Worm (Caenorhabditis elegans) whole organism, young adult: ENCODE data around the gene F38B2.6.

Source experiments
- B0019.2 ChIP-seq: fragments of 200-800 bp; sonication (Bioruptor generic); conservative IDR thresholded peaks from 2 replicates; pipeline ENCODE4 v1.3.6; 2022; ENCODE audit warnings: missing genetic modification reagents, missing genetic modification characterization, missing compliant biosample characterization
- B0261.1 ChIP-seq: sonication (generic microtip); optimal IDR thresholded peaks from 2 replicates; lab custom pipeline; 2016; ENCODE audit warnings: mild to moderate bottlenecking, missing genetic modification characterization, moderate library complexity, missing compliant biosample characterization
- C06A6.2 ChIP-seq: fragments of 200-800 bp; sonication (Bioruptor generic); conservative IDR thresholded peaks from 2 replicates; pipeline ENCODE4 v1.3.6; 2022; ENCODE audit warnings: missing genetic modification characterization, missing compliant biosample characterization
- F10E7.11 ChIP-seq: sonication (generic microtip); optimal IDR thresholded peaks from 2 replicates; lab custom pipeline; 2017; ENCODE audit warnings: mild to moderate bottlenecking, missing genetic modification characterization, moderate library complexity, missing compliant biosample characterization
- F22D6.2 ChIP-seq: sonication (generic microtip); optimal IDR thresholded peaks from 2 replicates; lab custom pipeline; 2016; ENCODE audit warnings: mild to moderate bottlenecking, missing genetic modification characterization, missing compliant biosample characterization
- F37B4.10 ChIP-seq: fragments of 200-800 bp; sonication (Bioruptor generic); IDR thresholded peaks from 2 replicates; pipeline ENCODE4 v1.3.6; 2022; ENCODE audit warnings: missing genetic modification characterization, missing compliant biosample characterization
- F39B2.1 ChIP-seq: fragments of 200-800 bp; sonication (Bioruptor generic); IDR thresholded peaks from 2 replicates; pipeline ENCODE4 v1.3.6; 2022; ENCODE audit warnings: missing genetic modification reagents, missing genetic modification characterization, missing compliant biosample characterization
- F52B5.7 ChIP-seq: sonication (generic microtip); optimal IDR thresholded peaks from 2 replicates; lab custom pipeline; 2016; ENCODE audit warnings: mild to moderate bottlenecking, missing genetic modification characterization, missing compliant biosample characterization
- F55B11.4 ChIP-seq: sonication (generic microtip); optimal IDR thresholded peaks from 2 replicates; lab custom pipeline; 2016; ENCODE audit warnings: missing compliant biosample characterization, missing genetic modification characterization, borderline replicate concordance; ENCODE audit not compliant: insufficient read depth
- F57C9.4 ChIP-seq: sonication (generic microtip); optimal IDR thresholded peaks from 2 replicates; lab custom pipeline; 2017; ENCODE audit warnings: mild to moderate bottlenecking, missing genetic modification characterization, missing compliant biosample characterization
- K11D2.4 ChIP-seq: fragments of 200-800 bp; sonication (Bioruptor generic); IDR thresholded peaks from 2 replicates; pipeline ENCODE4 v1.3.6; 2022; ENCODE audit warnings: missing genetic modification reagents, missing genetic modification characterization, missing compliant biosample characterization
- T07F8.4 ChIP-seq: sonication (generic microtip); optimal IDR thresholded peaks from 2 replicates; lab custom pipeline; 2016; ENCODE audit warnings: mild to moderate bottlenecking, missing genetic modification characterization, moderate library complexity, missing compliant biosample characterization
- Y53F4B.3 ChIP-seq: fragments of 200-800 bp; sonication (Bioruptor generic); IDR thresholded peaks from 2 replicates; pipeline ENCODE4 v1.3.6; 2022; ENCODE audit warnings: missing genetic modification reagents, missing genetic modification characterization, missing compliant biosample characterization
- Y95B8A.8 ChIP-seq: fragments of 200-800 bp; sonication (Bioruptor generic); IDR thresholded peaks from 2 replicates; pipeline ENCODE4 v1.3.6; 2022; ENCODE audit warnings: missing genetic modification reagents, missing genetic modification characterization, missing compliant biosample characterization
- akir-1 ChIP-seq: fragments of 200-800 bp; sonication (Bioruptor generic); optimal IDR thresholded peaks from 2 replicates; lab custom pipeline; 2018; ENCODE audit warnings: mild to moderate bottlenecking, missing genetic modification characterization, moderate library complexity, missing compliant biosample characterization
- ama-1 ChIP-seq, 3 experiments: fragments of 150-350 bp in 1 of 3; sonication (generic microtip) in 2 of 3; optimal IDR thresholded peaks; 2 replicates each; lab custom pipeline; 2014 to 2018; ENCODE audit warnings: missing biosample characterization in 2 of 3, missing genetic modification characterization in 2 of 3, missing genetic modification reagents in 2 of 3
- aptf-2 ChIP-seq: fragments of 200-800 bp; sonication (Bioruptor generic); conservative IDR thresholded peaks from 2 replicates; pipeline ENCODE4 v1.3.6; 2022; ENCODE audit warnings: missing genetic modification reagents, missing genetic modification characterization, missing compliant biosample characterization
- attf-3 ChIP-seq: fragments of 200-800 bp; sonication (Bioruptor generic); conservative IDR thresholded peaks from 2 replicates; pipeline ENCODE4 v1.3.6; 2022; ENCODE audit warnings: missing genetic modification reagents, missing genetic modification characterization, missing compliant biosample characterization
- attf-6 ChIP-seq: fragments of 200-800 bp; sonication (Bioruptor generic); IDR thresholded peaks from 2 replicates; pipeline ENCODE4 v1.3.6; 2022; ENCODE audit warnings: missing genetic modification reagents, missing genetic modification characterization, missing compliant biosample characterization
- bed-2 ChIP-seq: fragments of 200-800 bp; sonication (Bioruptor generic); IDR thresholded peaks from 2 replicates; pipeline ENCODE4 v1.3.6; 2022; ENCODE audit warnings: missing genetic modification reagents, missing genetic modification characterization, missing compliant biosample characterization
- ccch-3 ChIP-seq: fragments of 200-800 bp; sonication (Bioruptor generic); optimal IDR thresholded peaks from 2 replicates; lab custom pipeline; 2018; ENCODE audit warnings: mild to moderate bottlenecking, missing genetic modification characterization, missing compliant biosample characterization
- cebp-1 ChIP-seq, 2 experiments: fragments of 200-800 bp in 1 of 2; sonication (Bioruptor generic) in 1 of 2; sonication (generic microtip) in 1 of 2; IDR thresholded peaks in 1 of 2; optimal IDR thresholded peaks in 1 of 2; 2 replicates each; pipeline versions ENCODE4 v1.3.6 to Lab custom; 2017 to 2022; ENCODE audit warnings: missing compliant biosample characterization in 2 of 2, missing genetic modification characterization in 2 of 2, mild to moderate bottlenecking in 1 of 2, missing genetic modification reagents in 1 of 2, moderate library complexity in 1 of 2
- cebp-2 ChIP-seq: fragments of 200-800 bp; sonication (Bioruptor generic); IDR thresholded peaks from 2 replicates; pipeline ENCODE4 v1.3.6; 2022; ENCODE audit warnings: missing genetic modification characterization, missing compliant biosample characterization
- ceh-100 ChIP-seq: fragments of 200-800 bp; sonication (Bioruptor generic); IDR thresholded peaks from 2 replicates; pipeline ENCODE4 v1.3.6; 2022; ENCODE audit warnings: missing genetic modification reagents, missing genetic modification characterization, missing compliant biosample characterization
- ceh-58 ChIP-seq: fragments of 200-800 bp; sonication (Bioruptor generic); IDR thresholded peaks from 2 replicates; pipeline ENCODE4 v1.3.6; 2022; ENCODE audit warnings: missing genetic modification characterization, missing compliant biosample characterization
- ceh-91 ChIP-seq: fragments of 200-800 bp; sonication (Bioruptor generic); IDR thresholded peaks from 2 replicates; pipeline ENCODE4 v1.3.6; 2022; ENCODE audit warnings: missing genetic modification reagents, missing genetic modification characterization, missing compliant biosample characterization
- chd-7 ChIP-seq: sonication (generic microtip); optimal IDR thresholded peaks from 2 replicates; lab custom pipeline; 2016; ENCODE audit warnings: mild to moderate bottlenecking, missing genetic modification characterization, moderate library complexity, missing compliant biosample characterization
- die-1 ChIP-seq: sonication (generic microtip); optimal IDR thresholded peaks from 2 replicates; lab custom pipeline; 2016; ENCODE audit warnings: missing genotype, mild to moderate bottlenecking, missing genetic modification characterization, missing compliant biosample characterization
- dpff-1 ChIP-seq: sonication (generic microtip); optimal IDR thresholded peaks from 2 replicates; lab custom pipeline; 2017; ENCODE audit warnings: mild to moderate bottlenecking, missing genetic modification characterization, missing compliant biosample characterization
- dpl-1 ChIP-seq: fragments of 150-350 bp; optimal IDR thresholded peaks from 2 replicates; lab custom pipeline; 2014; ENCODE audit warnings: missing biosample characterization, missing genetic modification reagents, missing genetic modification characterization
- efl-1 ChIP-seq: fragments of 150-350 bp; optimal IDR thresholded peaks from 2 replicates; lab custom pipeline; 2014; ENCODE audit warnings: missing biosample characterization, missing genetic modification reagents, missing genetic modification characterization
- egl-44 ChIP-seq: fragments of 200-800 bp; sonication (Bioruptor generic); IDR thresholded peaks from 2 replicates; pipeline ENCODE4 v1.3.6; 2022; ENCODE audit warnings: missing genetic modification reagents, missing genetic modification characterization, missing compliant biosample characterization
- him-1 ChIP-seq: sonication (generic microtip); optimal IDR thresholded peaks from 2 replicates; lab custom pipeline; 2016; ENCODE audit warnings: missing genotype, missing genetic modification reagents, missing genetic modification characterization, missing compliant biosample characterization
- hmg-1.2 ChIP-seq: fragments of 200-800 bp; sonication (Bioruptor generic); IDR thresholded peaks from 2 replicates; pipeline ENCODE4 v1.3.6; 2022; ENCODE audit warnings: missing genetic modification reagents, missing genetic modification characterization, missing compliant biosample characterization
- let-607 ChIP-seq, 2 experiments: fragments of 200-800 bp in 1 of 2; sonication (Bioruptor generic) in 1 of 2; sonication (generic microtip) in 1 of 2; optimal IDR thresholded peaks; 2 replicates each; lab custom pipeline; 2016 to 2018; ENCODE audit warnings: mild to moderate bottlenecking in 2 of 2, missing compliant biosample characterization in 2 of 2, missing genetic modification characterization in 2 of 2, moderate library complexity in 2 of 2, missing genotype in 1 of 2
- lin-54 ChIP-seq: fragments of 200-800 bp; sonication (Bioruptor generic); optimal IDR thresholded peaks from 2 replicates; lab custom pipeline; 2018; ENCODE audit warnings: mild to moderate bottlenecking, missing genetic modification characterization, missing compliant biosample characterization
- nfyb-1 ChIP-seq: fragments of 200-800 bp; sonication (Bioruptor generic); IDR thresholded peaks from 2 replicates; pipeline ENCODE4 v1.3.6; 2022; ENCODE audit warnings: missing genetic modification reagents, missing genetic modification characterization, missing compliant biosample characterization
- nhr-179 ChIP-seq: sonication (generic microtip); optimal IDR thresholded peaks from 2 replicates; lab custom pipeline; 2016; ENCODE audit warnings: mild to moderate bottlenecking, missing genetic modification characterization, missing compliant biosample characterization
- nhr-27 ChIP-seq: fragments of 200-800 bp; sonication (Bioruptor generic); optimal IDR thresholded peaks from 2 replicates; lab custom pipeline; 2018; ENCODE audit warnings: mild to moderate bottlenecking, missing genetic modification characterization, moderate library complexity, missing compliant biosample characterization
- nhr-80 ChIP-seq: sonication (generic microtip); optimal IDR thresholded peaks from 2 replicates; lab custom pipeline; 2016; ENCODE audit warnings: missing genetic modification characterization, missing compliant biosample characterization
- sea-2 ChIP-seq: fragments of 200-800 bp; sonication (Bioruptor generic); IDR thresholded peaks from 2 replicates; pipeline ENCODE4 v1.3.6; 2022; ENCODE audit warnings: missing genetic modification characterization, missing compliant biosample characterization
- snpc-1.3 ChIP-seq: sonication (generic microtip); optimal IDR thresholded peaks from 2 replicates; lab custom pipeline; 2017; ENCODE audit warnings: missing genetic modification characterization, mild to moderate bottlenecking, missing compliant biosample characterization, antibody characterized with exemption, moderate library complexity, missing genotype, missing genetic modification reagents; ENCODE audit not compliant: insufficient read depth
- somi-1 ChIP-seq: fragments of 200-800 bp; sonication (Bioruptor generic); optimal IDR thresholded peaks from 2 replicates; lab custom pipeline; 2018; ENCODE audit warnings: mild to moderate bottlenecking, missing genetic modification characterization, missing compliant biosample characterization
- tbx-9 ChIP-seq: sonication (generic microtip); optimal IDR thresholded peaks from 2 replicates; lab custom pipeline; 2016; ENCODE audit warnings: borderline replicate concordance, missing genetic modification characterization, inconsistent platforms, missing compliant biosample characterization
- tlf-1 ChIP-seq: fragments of 200-800 bp; sonication (Bioruptor generic); optimal IDR thresholded peaks from 2 replicates; lab custom pipeline; 2018; ENCODE audit warnings: mild to moderate bottlenecking, missing genetic modification characterization, missing compliant biosample characterization
- ztf-26 ChIP-seq: sonication (generic microtip); optimal IDR thresholded peaks from 2 replicates; lab custom pipeline; 2017; ENCODE audit warnings: missing genetic modification characterization, missing compliant biosample characterization
- ztf-28 ChIP-seq: fragments of 200-800 bp; sonication (Bioruptor generic); IDR thresholded peaks from 2 replicates; pipeline ENCODE4 v1.3.6; 2022; ENCODE audit warnings: missing genetic modification reagents, missing genetic modification characterization, missing compliant biosample characterization
- ztf-3 ChIP-seq: fragments of 200-800 bp; sonication (Bioruptor generic); optimal IDR thresholded peaks from 2 replicates; lab custom pipeline; 2018; ENCODE audit warnings: mild to moderate bottlenecking, missing genetic modification characterization, missing compliant biosample characterization

Gene F38B2.6

ce11 chrX:11299642-11300307, 18.7 kb upstream of the F38B2.6 start, which contains the start of the genes snrp-40.1 and F08G12.3 (continued):
- TF ChIP-seq let-607 (tag; optimal IDR thresholded peaks at IDR 0.05; lab: Kevin White, UChicago), result peak; percentile 71 to 76
- no peak for TF ChIP-seq ccch-3
- TF ChIP-seq sea-2 (GFP tag; lab: Robert Waterston, UW), result no peak
- TF ChIP-seq F39B2.1 (GFP tag; lab: Robert Waterston, UW), result no peak
- TF ChIP-seq bed-2 (GFP tag; lab: Robert Waterston, UW), result no peak
- peak; percentile 88 for TF ChIP-seq hmg-1.2
- TF ChIP-seq F57C9.4 (tag; lab: Kevin White, UChicago), result no peak
- TF ChIP-seq B0019.2 (GFP tag; lab: Robert Waterston, UW), result no peak
- no peak for TF ChIP-seq aptf-2 (GFP tag; lab: Robert Waterston, UW)
- TF ChIP-seq Y53F4B.3 (GFP tag; lab: Robert Waterston, UW), result no peak
- TF ChIP-seq cebp-1 (GFP tag; IDR thresholded peaks at IDR 0.05; lab: Robert Waterston, UW), result no peak
- TF ChIP-seq cebp-1 (tag; optimal IDR thresholded peaks at IDR 0.05; lab: Kevin White, UChicago), result no peak
- TF ChIP-seq F52B5.7, result no peak
- TF ChIP-seq cebp-2 (GFP tag; lab: Robert Waterston, UW), result no peak
- TF ChIP-seq ama-1 (optimal IDR thresholded peaks at IDR 0.05; lab: Kevin White, UChicago), result no peak
- TF ChIP-seq ama-1 (GFP tag; optimal IDR thresholded peaks at IDR 0.05; lab: Kevin White, UChicago), result no peak
- TF ChIP-seq K11D2.4 (GFP tag; lab: Robert Waterston, UW), result no peak
- TF ChIP-seq nfyb-1 (GFP tag; lab: Robert Waterston, UW), result 0 out of 2 replicates have a peak, but pooled peaks have one; percentile 57
- TF ChIP-seq efl-1, result no peak
- no peak for TF ChIP-seq ceh-91 (GFP tag; lab: Robert Waterston, UW)
- no peak for TF ChIP-seq C06A6.2 (GFP tag; lab: Robert Waterston, UW)
- TF ChIP-seq tbx-9, result no peak
- TF ChIP-seq attf-3 (GFP tag; lab: Robert Waterston, UW), result no peak
- no peak for TF ChIP-seq snpc-1.3
- no peak for TF ChIP-seq ceh-100
- TF ChIP-seq lin-54, result no peak
- no peak for TF ChIP-seq F22D6.2 (tag; lab: Kevin White, UChicago)
- no peak for TF ChIP-seq attf-6 (GFP tag; lab: Robert Waterston, UW)
- TF ChIP-seq nhr-27 (tag; lab: Kevin White, UChicago), result no peak
- TF ChIP-seq nhr-179 (tag; lab: Kevin White, UChicago), result no peak
- TF ChIP-seq tlf-1 (GFP tag; lab: Kevin White, UChicago), result no peak
- TF ChIP-seq die-1 (tag; lab: Kevin White, UChicago), result no peak
- TF ChIP-seq dpl-1 (GFP tag; lab: Kevin White, UChicago), result no peak
- TF ChIP-seq Y95B8A.8 (GFP tag; lab: Robert Waterston, UW), result no peak
- TF ChIP-seq egl-44 (GFP tag; lab: Robert Waterston, UW), result peak; percentile 16; the same call in 1 of the 2 replicates
- TF ChIP-seq ztf-26 (tag; lab: Kevin White, UChicago), result no peak
- TF ChIP-seq ztf-3 (GFP tag; lab: Kevin White, UChicago), result no peak
- TF ChIP-seq chd-7 (tag; lab: Kevin White, UChicago), result peak; percentile 71
- TF ChIP-seq nhr-80 (tag; lab: Kevin White, UChicago), result peak; percentile 98
- TF ChIP-seq F37B4.10 (GFP tag; lab: Robert Waterston, UW), result no peak
- TF ChIP-seq F55B11.4 (tag; lab: Kevin White, UChicago), result no peak
- TF ChIP-seq akir-1, result no peak
- TF ChIP-seq T07F8.4 (tag; lab: Kevin White, UChicago), result no peak
- no peak for TF ChIP-seq him-1
- TF ChIP-seq B0261.1 (tag; lab: Kevin White, UChicago), result no peak
- TF ChIP-seq ceh-58 (GFP tag; lab: Robert Waterston, UW), result no peak
- no peak for TF ChIP-seq ztf-28 (GFP tag; lab: Robert Waterston, UW)
- TF ChIP-seq somi-1, result no peak
- TF ChIP-seq F10E7.11 (tag; lab: Kevin White, UChicago), result no peak
- no peak for TF ChIP-seq dpff-1 (tag; lab: Kevin White, UChicago)
